Fruit fly (Drosophila melanogaster) whole organism, adult: ENCODE measurements around the gene CG42815.

ENCODE experiments used
- CG11617 ChIP-seq: fragments of 200-800 bp; sonication (Bioruptor generic); optimal IDR thresholded peaks from 2 replicates; lab custom pipeline; 2017; ENCODE audit warnings: mild to moderate bottlenecking, missing biosample characterization, missing genetic modification reagents, missing genetic modification characterization
- CG12768 ChIP-seq: fragments of 200-800 bp; sonication (Bioruptor generic); optimal IDR thresholded peaks from 2 replicates; lab custom pipeline; 2017; ENCODE audit warnings: missing biosample characterization, missing genetic modification characterization, mild to moderate bottlenecking, moderate library complexity, missing genetic modification reagents
- CG33017 ChIP-seq: fragments of 200-800 bp; sonication (Bioruptor generic); optimal IDR thresholded peaks from 2 replicates; lab custom pipeline; 2018; ENCODE audit warnings: missing biosample characterization, mild to moderate bottlenecking, missing genetic modification characterization, moderate library complexity
- CG5204 ChIP-seq: fragments of 200-800 bp; sonication (Bioruptor generic); optimal IDR thresholded peaks from 2 replicates; lab custom pipeline; 2016; ENCODE audit warnings: missing biosample characterization, missing genetic modification characterization
- CG7045 ChIP-seq: fragments of 200-800 bp; sonication (Bioruptor generic); optimal IDR thresholded peaks from 2 replicates; lab custom pipeline; 2017; ENCODE audit warnings: missing biosample characterization, mild to moderate bottlenecking, missing genetic modification characterization
- CG7101 ChIP-seq: fragments of 200-800 bp; sonication (Bioruptor generic); optimal IDR thresholded peaks from 2 replicates; lab custom pipeline; 2018; ENCODE audit warnings: missing biosample characterization, mild to moderate bottlenecking, missing genetic modification characterization, moderate library complexity
- Clk ChIP-seq: fragments of 200-800 bp; sonication (Bioruptor generic); optimal IDR thresholded peaks from 2 replicates; lab custom pipeline; 2017; ENCODE audit warnings: missing biosample characterization, missing genetic modification characterization
- Hr96 ChIP-seq: fragments of 200-800 bp; sonication (Bioruptor generic); optimal IDR thresholded peaks from 2 replicates; lab custom pipeline; 2016; ENCODE audit warnings: missing biosample characterization, missing genetic modification characterization
- Mnt ChIP-seq: fragments of 200-800 bp; sonication (Bioruptor generic); optimal IDR thresholded peaks from 2 replicates; lab custom pipeline; 2016; ENCODE audit warnings: missing biosample characterization, mild to moderate bottlenecking, missing genetic modification characterization
- bab1 ChIP-seq: fragments of 200-800 bp; sonication (Bioruptor generic); optimal IDR thresholded peaks from 3 replicates; lab custom pipeline; 2019; ENCODE audit warnings: missing biosample characterization, mild to moderate bottlenecking, missing genetic modification characterization, moderate library complexity
- cic ChIP-seq: fragments of 200-800 bp; sonication (Bioruptor generic); optimal IDR thresholded peaks from 2 replicates; lab custom pipeline; 2017; ENCODE audit warnings: missing biosample characterization, mild to moderate bottlenecking, missing genetic modification characterization, moderate library complexity
- kay ChIP-seq: fragments of 200-800 bp; sonication (Bioruptor generic); peaks from one replicate; lab custom pipeline; 2016; ENCODE audit warnings: missing biosample characterization, missing genetic modification characterization, borderline replicate concordance
- pad ChIP-seq: fragments of 200-800 bp; sonication (Bioruptor generic); optimal IDR thresholded peaks from 3 replicates; lab custom pipeline; 2017; ENCODE audit warnings: missing biosample characterization, missing genetic modification characterization, mild to moderate bottlenecking, moderate library complexity, missing genetic modification reagents
- toe ChIP-seq: fragments of 200-800 bp; sonication (Bioruptor generic); optimal IDR thresholded peaks from 2 replicates; lab custom pipeline; 2016; ENCODE audit warnings: missing biosample characterization, missing genetic modification characterization

dm6 chr3L:17814036-17814435, 22.8 kb upstream of the CG42815 start, which contains the start of gene Cln3:
- peak; percentile 6 for TF ChIP-seq kay (GFP tag; lab: Kevin White, UChicago)
- peak; percentile 41 for TF ChIP-seq pad
- peak; percentile 72 for TF ChIP-seq CG7045 (GFP tag; lab: Kevin White, UChicago)
- no peak for TF ChIP-seq Clk (GFP tag; lab: Kevin White, UChicago)
- TF ChIP-seq bab1 (GFP tag; lab: Kevin White, UChicago) = no peak
- peak; percentile 74 for TF ChIP-seq CG12768 (GFP tag; lab: Kevin White, UChicago)
- peak; percentile 6 for TF ChIP-seq CG11617
- TF ChIP-seq Mnt (GFP tag; lab: Kevin White, UChicago) = peak; percentile 8
- peak; percentile 48 for TF ChIP-seq CG5204 (GFP tag; lab: Kevin White, UChicago)
- peak; percentile 79 for TF ChIP-seq CG33017
- TF ChIP-seq Hr96 = peak; percentile 32
- peak; percentile 37 for TF ChIP-seq toe
- TF ChIP-seq CG7101 (tag; lab: Kevin White, UChicago) = peak; percentile 32
- TF ChIP-seq cic (GFP tag; lab: Kevin White, UChicago) = peak; percentile 82
